Worm (Caenorhabditis elegans): ENCODE data around the gene hpo-25.
A peak's percentile ranks its signal among the peaks of the same experiment; 100 is the strongest.

The hpo-25 gene

ce11 chrII:2330462-2330861 lies 38.6 kb upstream of the hpo-25 start:
- TF ChIP-seq fax-1 (tag; optimal IDR thresholded peaks at IDR 0.05) (no peak), eyg-1 (tag; optimal IDR thresholded peaks at IDR 0.05) (no peak), ets-4 (tag; optimal IDR thresholded peaks at IDR 0.05) (no peak), unc-42 (tag; optimal IDR thresholded peaks at IDR 0.05) (no peak), tbx-7 (tag; optimal IDR thresholded peaks at IDR 0.05) (no peak), unc-86 (tag; optimal IDR thresholded peaks at IDR 0.05) (no peak), elt-4 (tag; optimal IDR thresholded peaks at IDR 0.05) (no peak), unc-55 (GFP tag; optimal IDR thresholded peaks at IDR 0.05) (no peak), ceh-31 (tag; optimal IDR thresholded peaks at IDR 0.05) (no peak), ceh-9 (tag; optimal IDR thresholded peaks at IDR 0.05) (no peak), Y22D7AL.16 (tag; optimal IDR thresholded peaks at IDR 0.05) (no peak), ref-2 (tag; optimal IDR thresholded peaks at IDR 0.05) (no peak), elt-2 (tag; optimal IDR thresholded peaks at IDR 0.05) (no peak)

ce11 chrII:2332220-2332619 lies 36.8 kb upstream of the hpo-25 start, which contains the start of gene F43C11.8:
Gene F43C11.8, plus strand, starts transcription at chrII:2332520.
- no peak for TF ChIP-seq unc-55 (GFP tag; optimal IDR thresholded peaks at IDR 0.05)
- no peak for TF ChIP-seq T23F11.4 (GFP tag; optimal IDR thresholded peaks at IDR 0.05)
- no peak for TF ChIP-seq K09A11.1 (tag; optimal IDR thresholded peaks at IDR 0.05; ENCODE audit: insufficient read depth)
- no peak for TF ChIP-seq pag-3 (tag; optimal IDR thresholded peaks at IDR 0.05; ENCODE audit: borderline replicate concordance)
- TF ChIP-seq F13H6.1 (tag; optimal IDR thresholded peaks at IDR 0.05): no peak
- no peak for TF ChIP-seq che-1 (tag; optimal IDR thresholded peaks at IDR 0.05)
- TF ChIP-seq dmd-4 (tag; optimal IDR thresholded peaks at IDR 0.05; ENCODE audit: borderline replicate concordance): no peak
- no peak for TF ChIP-seq ceh-19 (GFP tag; optimal IDR thresholded peaks at IDR 0.05)
- TF ChIP-seq fkh-10 (GFP tag; optimal IDR thresholded peaks at IDR 0.05): no peak
- TF ChIP-seq sox-4 (tag; optimal IDR thresholded peaks at IDR 0.05): no peak
- TF ChIP-seq C38D4.7 (GFP tag; optimal IDR thresholded peaks at IDR 0.05): no peak
- no peak for TF ChIP-seq unc-3 (GFP tag; conservative IDR thresholded peaks at IDR 0.05)
- no peak for TF ChIP-seq unc-3 (tag; optimal IDR thresholded peaks at IDR 0.05)
- TF ChIP-seq ets-4 (tag; optimal IDR thresholded peaks at IDR 0.05): no peak

- TF ChIP-seq tbx-7 (tag; optimal IDR thresholded peaks at IDR 0.05) (no peak), lin-11 (tag; optimal IDR thresholded peaks at IDR 0.05) (no peak), unc-42 (tag; optimal IDR thresholded peaks at IDR 0.05) (no peak), sox-2 (GFP tag; IDR thresholded peaks at IDR 0.05) (no peak), pag-3 (tag; optimal IDR thresholded peaks at IDR 0.05; ENCODE audit: borderline replicate concordance) (no peak), hlh-15 (tag; optimal IDR thresholded peaks at IDR 0.05) (no peak), fkh-10 (GFP tag; optimal IDR thresholded peaks at IDR 0.05) (no peak), K09A11.1 (tag; optimal IDR thresholded peaks at IDR 0.05; ENCODE audit: insufficient read depth) (no peak), ref-2 (tag; optimal IDR thresholded peaks at IDR 0.05) (no peak)
Measured at ce11 chrII:2335572-2335971, 33.5 kb upstream of the hpo-25 start, which contains the start of gene F43C11.7. Gene F43C11.7, plus strand, starts transcription at chrII:2335897.

- TF ChIP-seq dve-1 (tag; optimal IDR thresholded peaks at IDR 0.05) (peak; percentile 60), C08G9.2 (tag; optimal IDR thresholded peaks at IDR 0.05) (no peak), K02D7.2 (tag; optimal IDR thresholded peaks at IDR 0.05) (no peak), ceh-31 (tag; optimal IDR thresholded peaks at IDR 0.05) (no peak)
Measured at ce11 chrII:2336177-2336576, 32.9 kb upstream of the hpo-25 start.

ce11 chrII:2340974-2341373 lies 28.1 kb upstream of the hpo-25 start:
- TF ChIP-seq gmeb-2 (tag; optimal IDR thresholded peaks at IDR 0.05): no peak
- no peak for TF ChIP-seq ahr-1 (tag; optimal IDR thresholded peaks at IDR 0.05)
- peak; percentile 28 for TF ChIP-seq nfya-1 (tag; optimal IDR thresholded peaks at IDR 0.05)
- TF ChIP-seq rnt-1 (tag; optimal IDR thresholded peaks at IDR 0.05): peak; percentile 92
